Fruit fly (Drosophila melanogaster) whole organism, pupa: ENCODE measurements around the gene Slc25A46a.

Experiments
- CG10348 ChIP-seq: fragments of 200-800 bp; sonication (Bioruptor generic); IDR thresholded peaks from 2 replicates; pipeline ENCODE4 v1.3.6; 2022; ENCODE audit warnings: missing biosample characterization, missing genetic modification characterization
- CG12605 ChIP-seq: fragments of 200-800 bp; sonication (Bioruptor generic); IDR thresholded peaks from 2 replicates; pipeline ENCODE4 v1.3.6; 2022; ENCODE audit warnings: missing biosample characterization, missing genetic modification characterization
- CG13204 ChIP-seq: fragments of 200-800 bp; sonication (Bioruptor generic); optimal IDR thresholded peaks from 2 replicates; lab custom pipeline; 2018; ENCODE audit warnings: missing biosample characterization, mild to moderate bottlenecking, missing genetic modification characterization, moderate library complexity
- CG14655 ChIP-seq: fragments of 200-800 bp; sonication (Bioruptor generic); optimal IDR thresholded peaks from 3 replicates; lab custom pipeline; 2017; ENCODE audit warnings: mild to moderate bottlenecking, missing biosample characterization, missing genetic modification reagents, missing genetic modification characterization
- CG15710 ChIP-seq: fragments of 200-800 bp; sonication (Bioruptor generic); optimal IDR thresholded peaks from 2 replicates; lab custom pipeline; 2018; ENCODE audit warnings: missing biosample characterization, mild to moderate bottlenecking, missing genetic modification characterization, moderate library complexity
- CG17806 ChIP-seq: fragments of 200-800 bp; sonication (Bioruptor generic); optimal IDR thresholded peaks from 2 replicates; lab custom pipeline; 2018; ENCODE audit warnings: missing biosample characterization, mild to moderate bottlenecking, missing genetic modification characterization, moderate library complexity
- CG32121 ChIP-seq: fragments of 200-800 bp; sonication (Bioruptor generic); IDR thresholded peaks from 2 replicates; pipeline ENCODE4 v1.3.6; 2022; ENCODE audit warnings: missing biosample characterization, missing genetic modification characterization
- CG34367 ChIP-seq: fragments of 200-800 bp; sonication (Bioruptor generic); optimal IDR thresholded peaks from 2 replicates; lab custom pipeline; 2018; ENCODE audit warnings: missing biosample characterization, mild to moderate bottlenecking, missing genetic modification characterization
- CG4496 ChIP-seq: fragments of 200-800 bp; sonication (Bioruptor generic); IDR thresholded peaks from 3 replicates; pipeline ENCODE4 v1.3.6; 2022; ENCODE audit warnings: missing biosample characterization, missing genetic modification characterization
- CG8159 ChIP-seq: fragments of 200-800 bp; sonication (Bioruptor generic); optimal IDR thresholded peaks from 3 replicates; lab custom pipeline; 2018; ENCODE audit warnings: missing biosample characterization, mild to moderate bottlenecking, missing genetic modification characterization, moderate library complexity
- CG8301 ChIP-seq: fragments of 200-800 bp; sonication (Bioruptor generic); optimal IDR thresholded peaks from 2 replicates; lab custom pipeline; 2018; ENCODE audit warnings: missing biosample characterization, mild to moderate bottlenecking, missing genetic modification characterization
- CG9948 ChIP-seq: fragments of 200-800 bp; sonication (Bioruptor generic); optimal IDR thresholded peaks from 2 replicates; lab custom pipeline; 2018; ENCODE audit warnings: missing biosample characterization, mild to moderate bottlenecking, missing genetic modification characterization, moderate library complexity
- D1 ChIP-seq: fragments of 200-800 bp; sonication (Bioruptor generic); optimal IDR thresholded peaks from 2 replicates; lab custom pipeline; 2018; ENCODE audit warnings: missing biosample characterization, mild to moderate bottlenecking, missing genetic modification characterization, moderate library complexity
- EcR ChIP-seq: fragments of 200-800 bp; sonication (Bioruptor generic); optimal IDR thresholded peaks from 3 replicates; lab custom pipeline; 2019; ENCODE audit warnings: missing biosample characterization, missing genetic modification characterization, mild to moderate bottlenecking, moderate library complexity, missing genetic modification reagents
- Ets98B ChIP-seq: fragments of 200-800 bp; sonication (Bioruptor generic); IDR thresholded peaks from 2 replicates; pipeline ENCODE4 v1.3.6; 2022; ENCODE audit warnings: missing biosample characterization, missing genetic modification characterization
- Pif1A ChIP-seq: fragments of 200-800 bp; sonication (Bioruptor generic); optimal IDR thresholded peaks from 3 replicates; lab custom pipeline; 2016; ENCODE audit warnings: missing biosample characterization, missing genetic modification characterization
- Pif1B ChIP-seq: fragments of 200-800 bp; sonication (Bioruptor generic); optimal IDR thresholded peaks from 3 replicates; lab custom pipeline; 2016; ENCODE audit warnings: missing biosample characterization, missing genetic modification characterization
- Snoo ChIP-seq: fragments of 200-800 bp; sonication (Bioruptor generic); optimal IDR thresholded peaks from 3 replicates; lab custom pipeline; 2017; ENCODE audit warnings: missing biosample characterization, mild to moderate bottlenecking, missing genetic modification characterization, inconsistent platforms
- fd96Ca ChIP-seq: fragments of 200-800 bp; sonication (Bioruptor generic); IDR thresholded peaks from 3 replicates; pipeline ENCODE4 v1.3.6; 2022; ENCODE audit warnings: missing biosample characterization, missing genetic modification characterization
- gl ChIP-seq: fragments of 200-800 bp; sonication (Bioruptor generic); optimal IDR thresholded peaks from 2 replicates; lab custom pipeline; 2018; ENCODE audit warnings: missing biosample characterization, mild to moderate bottlenecking, missing genetic modification characterization
- rn ChIP-seq: fragments of 200-800 bp; sonication (Bioruptor generic); IDR thresholded peaks from 2 replicates; pipeline ENCODE4 v1.3.6; 2022; ENCODE audit warnings: missing biosample characterization, missing genetic modification characterization

Slc25A46a gene

dm6 chrX:15989631-15990030 lies 6.1 kb downstream of the Slc25A46a start:
- TF ChIP-seq CG17806 (tag; lab: Kevin White, UChicago): no peak
- no peak for TF ChIP-seq CG8301 (tag; lab: Kevin White, UChicago)
- no peak for TF ChIP-seq CG13204 (GFP tag; lab: Kevin White, UChicago)
- no peak for TF ChIP-seq CG9948 (tag; lab: Kevin White, UChicago)
- TF ChIP-seq CG32121: no peak
- TF ChIP-seq CG15710 (tag; lab: Kevin White, UChicago): no peak
- TF ChIP-seq CG34367 (tag; lab: Kevin White, UChicago): no peak
- TF ChIP-seq CG4496 (GFP tag; lab: Robert Waterston, UW): no peak
- TF ChIP-seq Pif1A (GFP tag; lab: Kevin White, UChicago): no peak
- no peak for TF ChIP-seq CG10348 (GFP tag; lab: Robert Waterston, UW)
- no peak for TF ChIP-seq gl (tag; lab: Kevin White, UChicago)
- no peak for TF ChIP-seq CG14655 (GFP tag; lab: Kevin White, UChicago)
- no peak for TF ChIP-seq Snoo
- TF ChIP-seq Ets98B (GFP tag; lab: Robert Waterston, UW): no peak
- TF ChIP-seq CG8159 (tag; lab: Kevin White, UChicago): no peak
- TF ChIP-seq fd96Ca (GFP tag; lab: Robert Waterston, UW): no peak
- no peak for TF ChIP-seq D1
- TF ChIP-seq rn (GFP tag; lab: Robert Waterston, UW): no peak

dm6 chrX:15991618-15992526 lies 8.3 kb downstream of the Slc25A46a start, which contains the start of the genes CG46312, eIF5 and exd:
CG46312 (minus strand) TSS chrX:15991974.
eIF5 (minus strand) TSS chrX:15991974.
exd (plus strand) TSS chrX:15992468.
- no peak for TF ChIP-seq CG12605 (GFP tag; lab: Robert Waterston, UW)
- peak; percentile 11 for TF ChIP-seq CG15710 (tag; lab: Kevin White, UChicago)
- TF ChIP-seq CG8159 (tag; lab: Kevin White, UChicago): no peak

- TF ChIP-seq CG9948 (tag; lab: Kevin White, UChicago) (no peak), CG4496 (GFP tag; lab: Robert Waterston, UW) (no peak), CG10348 (GFP tag; lab: Robert Waterston, UW) (no peak), CG34367 (tag; lab: Kevin White, UChicago) (no peak), CG13204 (GFP tag; lab: Kevin White, UChicago) (no peak), CG8159 (tag; lab: Kevin White, UChicago) (no peak), Pif1B (GFP tag; lab: Kevin White, UChicago) (no peak), CG8301 (tag; lab: Kevin White, UChicago) (no peak), CG15710 (tag; lab: Kevin White, UChicago) (no peak), Snoo (no peak), Ets98B (GFP tag; lab: Robert Waterston, UW) (no peak), rn (GFP tag; lab: Robert Waterston, UW) (no peak), CG14655 (GFP tag; lab: Kevin White, UChicago) (no peak), CG17806 (tag; lab: Kevin White, UChicago) (no peak), EcR (GFP tag; lab: Kevin White, UChicago) (no peak), CG12605 (GFP tag; lab: Robert Waterston, UW) (no peak), fd96Ca (GFP tag; lab: Robert Waterston, UW) (no peak), Pif1A (GFP tag; lab: Kevin White, UChicago) (no peak), D1 (no peak), CG32121 (no peak)
Observed at dm6 chrX:15992527-15992897, 8.9 kb downstream of the Slc25A46a start.

- no peak for TF ChIP-seq CG13204 (GFP tag; lab: Kevin White, UChicago)
- no peak for TF ChIP-seq CG12605 (GFP tag; lab: Robert Waterston, UW)
- no peak for TF ChIP-seq CG9948 (tag; lab: Kevin White, UChicago)
- TF ChIP-seq Snoo: no peak
- no peak for TF ChIP-seq rn (GFP tag; lab: Robert Waterston, UW)
- no peak for TF ChIP-seq Pif1B (GFP tag; lab: Kevin White, UChicago)
- no peak for TF ChIP-seq EcR (GFP tag; lab: Kevin White, UChicago)
- TF ChIP-seq fd96Ca (GFP tag; lab: Robert Waterston, UW): no peak
- TF ChIP-seq CG8301 (tag; lab: Kevin White, UChicago): no peak
- TF ChIP-seq CG14655 (GFP tag; lab: Kevin White, UChicago): no peak
- no peak for TF ChIP-seq CG4496 (GFP tag; lab: Robert Waterston, UW)
- TF ChIP-seq CG10348 (GFP tag; lab: Robert Waterston, UW): no peak
- TF ChIP-seq CG8159 (tag; lab: Kevin White, UChicago): no peak
- TF ChIP-seq CG34367 (tag; lab: Kevin White, UChicago): no peak
- TF ChIP-seq gl (tag; lab: Kevin White, UChicago): no peak
Observed at dm6 chrX:15996831-15997230, 13.3 kb downstream of the Slc25A46a start, which contains the start of gene CG8939. CG8939 (plus strand) TSS chrX:15997016.

dm6 chrX:16005066-16005465 lies 21.5 kb downstream of the Slc25A46a start:
- TF ChIP-seq Pif1A (GFP tag; lab: Kevin White, UChicago): no peak
- TF ChIP-seq CG10348 (GFP tag; lab: Robert Waterston, UW): no peak
- no peak for TF ChIP-seq Ets98B (GFP tag; lab: Robert Waterston, UW)
- TF ChIP-seq CG32121: no peak
- no peak for TF ChIP-seq fd96Ca (GFP tag; lab: Robert Waterston, UW)
- TF ChIP-seq CG15710 (tag; lab: Kevin White, UChicago): no peak
- TF ChIP-seq CG9948 (tag; lab: Kevin White, UChicago): no peak
